Worm (Caenorhabditis elegans) whole organism, L2 larva: ENCODE results near the gene slc-17.5.

Experiments
- C34F6.9 ChIP-seq: fragments of 150-350 bp; optimal IDR thresholded peaks from 2 replicates; lab custom pipeline; 2014; ENCODE audit warnings: missing biosample characterization, missing genetic modification characterization
- F13H6.1 ChIP-seq: sonication (generic microtip); optimal IDR thresholded peaks from 2 replicates; lab custom pipeline; 2016; ENCODE audit warnings: missing genetic modification characterization, missing compliant biosample characterization
- R02D3.7 ChIP-seq: fragments of 150-350 bp; optimal IDR thresholded peaks from 2 replicates; lab custom pipeline; 2014; ENCODE audit warnings: missing biosample characterization, missing genetic modification characterization
- Y55F3AM.14 ChIP-seq: fragments of 200-800 bp; sonication (Bioruptor generic); optimal IDR thresholded peaks from 2 replicates; lab custom pipeline; 2018; ENCODE audit warnings: mild to moderate bottlenecking, missing genetic modification characterization, missing compliant biosample characterization
- ZK546.5 ChIP-seq: sonication (generic microtip); optimal IDR thresholded peaks from 2 replicates; lab custom pipeline; 2017; ENCODE audit warnings: missing biosample characterization, missing genetic modification characterization
- alr-1 ChIP-seq: fragments of 150-350 bp; optimal IDR thresholded peaks from 2 replicates; lab custom pipeline; 2014; ENCODE audit warnings: missing biosample characterization, missing genetic modification characterization
- aly-2 ChIP-seq: fragments of 150-350 bp; optimal IDR thresholded peaks from 2 replicates; lab custom pipeline; 2014; ENCODE audit warnings: missing biosample characterization, missing genetic modification characterization
- ama-1 ChIP-seq: fragments of 150-350 bp; optimal IDR thresholded peaks from 2 replicates; lab custom pipeline; 2018; ENCODE audit warnings: inconsistent platforms
- blmp-1 ChIP-seq: sonication (generic microtip); optimal IDR thresholded peaks from 2 replicates; lab custom pipeline; 2017; ENCODE audit warnings: missing genetic modification characterization, mild to moderate bottlenecking, missing compliant biosample characterization, antibody characterized with exemption, moderate library complexity; ENCODE audit not compliant: insufficient read depth
- ceh-16 ChIP-seq: fragments of 150-350 bp; optimal IDR thresholded peaks from 2 replicates; lab custom pipeline; 2014; ENCODE audit warnings: missing biosample characterization, missing genetic modification characterization
- ceh-82 ChIP-seq: fragments of 150-350 bp; optimal IDR thresholded peaks from 2 replicates; lab custom pipeline; 2014; ENCODE audit warnings: missing biosample characterization, missing genetic modification characterization
- crh-2 ChIP-seq: sonication (generic microtip); optimal IDR thresholded peaks from 2 replicates; lab custom pipeline; 2017; ENCODE audit warnings: missing biosample characterization, missing genetic modification characterization
- dmd-4 ChIP-seq: sonication (generic microtip); optimal IDR thresholded peaks from 2 replicates; lab custom pipeline; 2017; ENCODE audit warnings: missing biosample characterization, missing genetic modification characterization
- egl-27 ChIP-seq: sonication (generic microtip); optimal IDR thresholded peaks from 3 replicates; lab custom pipeline; 2017; ENCODE audit warnings: missing biosample characterization, missing genetic modification reagents, missing genetic modification characterization
- elt-1 ChIP-seq: fragments of 150-350 bp; optimal IDR thresholded peaks from 2 replicates; lab custom pipeline; 2014; ENCODE audit warnings: missing biosample characterization, missing genetic modification characterization
- elt-3 ChIP-seq: sonication (generic microtip); optimal IDR thresholded peaks from 2 replicates; lab custom pipeline; 2017; ENCODE audit warnings: missing biosample characterization, missing genetic modification characterization
- fos-1 ChIP-seq: fragments of 150-350 bp; optimal IDR thresholded peaks from 2 replicates; lab custom pipeline; 2014; ENCODE audit warnings: missing biosample characterization, missing genetic modification characterization
- gmeb-1 ChIP-seq: fragments of 150-350 bp; optimal IDR thresholded peaks from 2 replicates; lab custom pipeline; 2014; ENCODE audit warnings: missing biosample characterization, missing genetic modification characterization
- lin-11 ChIP-seq: fragments of 150-350 bp; sonication (generic microtip); optimal IDR thresholded peaks from 2 replicates; lab custom pipeline; 2014; ENCODE audit warnings: missing biosample characterization, missing genetic modification characterization, inconsistent platforms, mixed read lengths
- lin-13 ChIP-seq: fragments of 150-350 bp; optimal IDR thresholded peaks from 2 replicates; lab custom pipeline; 2014; ENCODE audit warnings: missing biosample characterization, missing genetic modification reagents, missing genetic modification characterization
- lin-39 ChIP-seq: fragments of 150-350 bp; optimal IDR thresholded peaks from 2 replicates; lab custom pipeline; 2014; ENCODE audit warnings: missing biosample characterization, missing genetic modification reagents, missing genetic modification characterization
- lsy-2 ChIP-seq, 2 experiments: fragments of 150-350 bp in 1 of 2; sonication (generic microtip) in 1 of 2; optimal IDR thresholded peaks; 2 replicates each; lab custom pipeline; 2014 to 2017; ENCODE audit warnings: missing biosample characterization in 2 of 2, missing genetic modification characterization in 2 of 2
- mab-5 ChIP-seq: fragments of 150-350 bp; optimal IDR thresholded peaks from 2 replicates; lab custom pipeline; 2014; ENCODE audit warnings: missing biosample characterization, missing genetic modification characterization
- mbf-1 ChIP-seq: sonication (generic microtip); optimal IDR thresholded peaks from 2 replicates; lab custom pipeline; 2017; ENCODE audit warnings: missing biosample characterization, missing genetic modification characterization
- mdl-1 ChIP-seq, 2 experiments: fragments of 150-350 bp in 1 of 2; sonication (generic microtip) in 1 of 2; optimal IDR thresholded peaks; 2 replicates each; lab custom pipeline; 2017; ENCODE audit warnings: missing biosample characterization in 2 of 2, missing genetic modification characterization in 2 of 2
- nhr-10 ChIP-seq: sonication (generic microtip); optimal IDR thresholded peaks from 2 replicates; lab custom pipeline; 2017; ENCODE audit warnings: missing biosample characterization, missing genetic modification characterization
- nhr-11 ChIP-seq: fragments of 150-350 bp; optimal IDR thresholded peaks from 2 replicates; lab custom pipeline; 2014; ENCODE audit warnings: missing biosample characterization, missing genetic modification characterization
- nhr-12 ChIP-seq: fragments of 150-350 bp; optimal IDR thresholded peaks from 2 replicates; lab custom pipeline; 2014; ENCODE audit warnings: missing biosample characterization, missing genetic modification characterization
- nhr-129 ChIP-seq: fragments of 150-350 bp; optimal IDR thresholded peaks from 2 replicates; lab custom pipeline; 2014; ENCODE audit warnings: missing biosample characterization, missing genetic modification characterization
- nhr-21 ChIP-seq: fragments of 150-350 bp; optimal IDR thresholded peaks from 2 replicates; lab custom pipeline; 2014; ENCODE audit warnings: missing biosample characterization, missing genetic modification characterization
- nhr-23 ChIP-seq: fragments of 150-350 bp; optimal IDR thresholded peaks from 2 replicates; lab custom pipeline; 2014; ENCODE audit warnings: missing biosample characterization, missing genetic modification reagents, missing genetic modification characterization
- nhr-237 ChIP-seq: fragments of 150-350 bp; optimal IDR thresholded peaks from 2 replicates; lab custom pipeline; 2014; ENCODE audit warnings: missing biosample characterization, missing genetic modification characterization
- nhr-25 ChIP-seq: fragments of 150-350 bp; sonication (generic microtip); optimal IDR thresholded peaks from 3 replicates; lab custom pipeline; 2014; ENCODE audit warnings: missing biosample characterization, missing genetic modification characterization
- nhr-6 ChIP-seq: fragments of 150-350 bp; optimal IDR thresholded peaks from 2 replicates; lab custom pipeline; 2014; ENCODE audit warnings: missing biosample characterization, missing genetic modification characterization
- nhr-77 ChIP-seq: fragments of 150-350 bp; optimal IDR thresholded peaks from 2 replicates; lab custom pipeline; 2014; ENCODE audit warnings: missing biosample characterization, missing genetic modification characterization
- peb-1 ChIP-seq: fragments of 150-350 bp; optimal IDR thresholded peaks from 2 replicates; lab custom pipeline; 2014; ENCODE audit warnings: missing biosample characterization, missing genetic modification characterization
- sem-4 ChIP-seq: fragments of 150-350 bp; optimal IDR thresholded peaks from 2 replicates; lab custom pipeline; 2014; ENCODE audit warnings: missing biosample characterization, missing genetic modification reagents, missing genetic modification characterization
- skn-1 ChIP-seq: sonication (generic microtip); optimal IDR thresholded peaks from 2 replicates; lab custom pipeline; 2017; ENCODE audit warnings: missing biosample characterization, missing genetic modification characterization
- sma-3 ChIP-seq: sonication (generic microtip); optimal IDR thresholded peaks from 2 replicates; lab custom pipeline; 2016; ENCODE audit warnings: missing genetic modification reagents, missing genetic modification characterization, missing compliant biosample characterization
- sma-9 ChIP-seq, 2 experiments: fragments of 150-350 bp in 1 of 2; sonication (generic microtip) in 1 of 2; optimal IDR thresholded peaks; 2 replicates each; lab custom pipeline; 2014 to 2016; ENCODE audit warnings: missing genetic modification characterization in 2 of 2, mild to moderate bottlenecking in 1 of 2, missing biosample characterization in 1 of 2, missing compliant biosample characterization in 1 of 2, missing genetic modification reagents in 1 of 2, moderate library complexity in 1 of 2
- snpc-4 ChIP-seq: fragments of 150-350 bp; optimal IDR thresholded peaks from 2 replicates; lab custom pipeline; 2014; ENCODE audit warnings: missing biosample characterization, missing genetic modification characterization
- unc-39 ChIP-seq: fragments of 150-350 bp; optimal IDR thresholded peaks from 2 replicates; lab custom pipeline; 2014; ENCODE audit warnings: missing biosample characterization, missing genetic modification characterization
- unc-55 ChIP-seq: fragments of 150-350 bp; sonication (generic microtip); optimal IDR thresholded peaks from 3 replicates; lab custom pipeline; 2014; ENCODE audit warnings: missing biosample characterization, missing genetic modification reagents, missing genetic modification characterization
- unc-62 ChIP-seq: fragments of 150-350 bp; optimal IDR thresholded peaks from 2 replicates; lab custom pipeline; 2014; ENCODE audit warnings: missing biosample characterization, missing genetic modification reagents, missing genetic modification characterization
- zag-1 ChIP-seq: fragments of 150-350 bp; optimal IDR thresholded peaks from 2 replicates; lab custom pipeline; 2014; ENCODE audit warnings: missing biosample characterization, missing genetic modification characterization
- ztf-1 ChIP-seq: fragments of 200-800 bp; sonication (Bioruptor generic); conservative IDR thresholded peaks from 2 replicates; pipeline ENCODE4 v1.3.6; 2022; ENCODE audit warnings: missing genetic modification characterization, missing compliant biosample characterization
- ztf-11 ChIP-seq: sonication (generic microtip); optimal IDR thresholded peaks from 2 replicates; lab custom pipeline; 2017; ENCODE audit warnings: missing biosample characterization, missing genetic modification characterization
- ztf-4 ChIP-seq: fragments of 150-350 bp; optimal IDR thresholded peaks from 2 replicates; lab custom pipeline; 2014; ENCODE audit warnings: missing biosample characterization, missing genetic modification characterization

Gene slc-17.5

DNA sequence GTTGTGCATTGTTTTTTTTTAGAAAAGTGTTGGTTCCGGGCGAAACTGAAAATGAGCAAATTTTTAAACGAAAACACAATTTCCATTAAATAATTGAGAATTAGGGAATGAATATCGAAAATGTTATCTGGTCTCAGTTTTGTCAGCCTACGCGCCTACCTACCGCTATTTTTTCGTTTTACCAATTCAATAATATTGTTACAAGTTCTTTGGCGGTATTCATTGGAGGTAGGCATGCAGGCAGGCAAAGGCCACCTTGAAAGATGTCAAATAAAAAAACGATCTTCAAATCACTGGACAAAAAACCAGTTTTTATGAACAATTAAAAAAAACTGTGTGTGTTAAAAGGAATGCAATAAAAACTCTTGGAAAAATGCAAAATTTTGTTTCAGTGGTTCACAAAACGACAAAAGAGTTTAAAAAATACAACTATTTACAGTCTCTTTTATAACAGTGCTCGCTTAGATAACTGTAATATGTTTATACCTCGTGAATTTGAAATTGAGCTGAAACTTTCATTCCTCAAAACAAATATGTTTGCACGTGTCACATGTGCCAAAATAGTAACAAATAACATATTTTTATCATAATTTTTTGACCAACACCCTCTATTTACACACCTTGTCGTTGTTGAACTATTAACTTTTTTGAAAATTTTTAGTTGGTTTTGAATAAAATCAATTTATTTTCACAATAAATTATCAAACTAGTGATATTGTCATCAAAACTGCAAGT lies 19.9 kb upstream of the slc-17.5 start, which contains the start of gene W02D7.11:
W02D7.11 (minus strand) TSS at position 51 of the 735 bp plus-strand sequence.
- no peak for TF ChIP-seq R02D3.7 (tag; lab: Kevin White, UChicago)
- TF ChIP-seq egl-27: no peak
- TF ChIP-seq peb-1 (tag; lab: Kevin White, UChicago): no peak
- no peak for TF ChIP-seq sma-9 (GFP tag; optimal IDR thresholded peaks at IDR 0.05; lab: Kevin White, UChicago)
- no peak for TF ChIP-seq sma-9 (tag; optimal IDR thresholded peaks at IDR 0.05; lab: Kevin White, UChicago)
- TF ChIP-seq lsy-2 (tag; optimal IDR thresholded peaks at IDR 0.05; lab: Kevin White, UChicago): no peak
- no peak for TF ChIP-seq blmp-1 (tag; lab: Kevin White, UChicago)
- TF ChIP-seq mbf-1 (tag; lab: Kevin White, UChicago): no peak
- TF ChIP-seq lin-11: no peak
- TF ChIP-seq ceh-16 (tag; lab: Kevin White, UChicago): no peak
- TF ChIP-seq ztf-1 (GFP tag; lab: Robert Waterston, UW): no peak
- no peak for TF ChIP-seq ztf-4
- no peak for TF ChIP-seq nhr-25 (tag; lab: Kevin White, UChicago)

DNA sequence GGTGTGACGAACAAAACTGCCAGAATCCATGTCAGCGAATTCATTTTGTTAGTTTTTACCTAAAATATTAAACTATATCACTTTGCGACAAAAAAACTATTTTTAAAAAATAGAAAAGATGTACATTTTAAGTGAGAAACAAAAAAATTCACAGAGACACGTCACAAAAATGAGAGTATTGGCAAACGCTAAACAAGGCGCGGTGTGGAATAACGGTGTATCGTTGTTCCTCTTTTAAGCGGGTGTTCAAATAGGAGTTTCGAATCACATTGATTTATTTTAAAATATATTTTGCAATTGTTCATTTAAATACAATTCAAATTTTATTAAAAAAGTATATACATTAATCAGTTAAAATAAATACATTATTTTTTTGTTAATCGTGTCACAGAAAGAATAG lies 17.8 kb upstream of the slc-17.5 start, which contains the start of gene sel-9:
sel-9 (minus strand) TSS at position 59 of the 400 bp plus-strand sequence.
- TF ChIP-seq unc-39: no peak
- TF ChIP-seq ztf-4: no peak
- no peak for TF ChIP-seq ztf-1 (GFP tag; lab: Robert Waterston, UW)
- TF ChIP-seq sem-4 (tag; lab: Kevin White, UChicago): no peak
- TF ChIP-seq alr-1 (tag; lab: Kevin White, UChicago): no peak
- TF ChIP-seq nhr-23 (tag; lab: Kevin White, UChicago): no peak
- TF ChIP-seq ceh-16 (tag; lab: Kevin White, UChicago): no peak
- TF ChIP-seq mab-5 (tag; lab: Kevin White, UChicago): no peak
- TF ChIP-seq crh-2 (tag; lab: Kevin White, UChicago): peak; percentile 85
- TF ChIP-seq nhr-11 (tag; lab: Kevin White, UChicago): no peak
- TF ChIP-seq ama-1: peak; percentile 3
- TF ChIP-seq lin-11: no peak
- TF ChIP-seq zag-1 (tag; lab: Kevin White, UChicago): no peak
- TF ChIP-seq Y55F3AM.14 (GFP tag; lab: Kevin White, UChicago): no peak
- peak; percentile 6 for TF ChIP-seq blmp-1 (tag; lab: Kevin White, UChicago)
- TF ChIP-seq dmd-4 (tag; lab: Kevin White, UChicago): no peak
- no peak for TF ChIP-seq lin-39
- TF ChIP-seq elt-3: no peak
- no peak for TF ChIP-seq ztf-11 (tag; lab: Kevin White, UChicago)
- TF ChIP-seq fos-1 (tag; lab: Kevin White, UChicago): peak; percentile 17
- TF ChIP-seq nhr-77 (tag; lab: Kevin White, UChicago): no peak
- TF ChIP-seq ceh-82 (tag; lab: Kevin White, UChicago): no peak
- no peak for TF ChIP-seq nhr-12
- no peak for TF ChIP-seq unc-62 (GFP tag; lab: Kevin White, UChicago)
- TF ChIP-seq mbf-1 (tag; lab: Kevin White, UChicago): no peak
- peak; percentile 50 for TF ChIP-seq sma-9 (GFP tag; optimal IDR thresholded peaks at IDR 0.05; lab: Kevin White, UChicago)
- no peak for TF ChIP-seq sma-9 (tag; optimal IDR thresholded peaks at IDR 0.05; lab: Kevin White, UChicago)
- no peak for TF ChIP-seq mdl-1 (tag; optimal IDR thresholded peaks at IDR 0.05; lab: Kevin White, UChicago)
- no peak for TF ChIP-seq peb-1 (tag; lab: Kevin White, UChicago)
- peak; percentile 57 for TF ChIP-seq C34F6.9 (tag; lab: Kevin White, UChicago)
- TF ChIP-seq unc-55: peak; percentile 79
- no peak for TF ChIP-seq egl-27
- peak in 1 of 2 experiments; percentile 73 for TF ChIP-seq lsy-2 (tag; optimal IDR thresholded peaks at IDR 0.05; lab: Kevin White, UChicago)
- TF ChIP-seq nhr-237: no peak
- peak; percentile 24 for TF ChIP-seq sma-3 (GFP tag; lab: Kevin White, UChicago)
- TF ChIP-seq nhr-25 (tag; lab: Kevin White, UChicago): no peak
- TF ChIP-seq lin-13 (GFP tag; lab: Kevin White, UChicago): peak; percentile 19
- no peak for TF ChIP-seq nhr-6 (tag; lab: Kevin White, UChicago)
- TF ChIP-seq gmeb-1 (tag; lab: Kevin White, UChicago): peak; percentile 90
- no peak for TF ChIP-seq ZK546.5 (tag; lab: Kevin White, UChicago)
- no peak for TF ChIP-seq nhr-21 (tag; lab: Kevin White, UChicago)
- TF ChIP-seq R02D3.7 (tag; lab: Kevin White, UChicago): no peak
- TF ChIP-seq F13H6.1 (tag; lab: Kevin White, UChicago): peak; percentile 10
- TF ChIP-seq aly-2 (tag; lab: Kevin White, UChicago): no peak
- no peak for TF ChIP-seq nhr-10
- peak; percentile 3 for TF ChIP-seq snpc-4 (tag; lab: Kevin White, UChicago)
- TF ChIP-seq elt-1: no peak
- TF ChIP-seq nhr-129 (tag; lab: Kevin White, UChicago): peak; percentile 45
- TF ChIP-seq skn-1: no peak
